Worm (Caenorhabditis elegans): Measurements from ENCODE around the gene gfrp-1.

DNA sequence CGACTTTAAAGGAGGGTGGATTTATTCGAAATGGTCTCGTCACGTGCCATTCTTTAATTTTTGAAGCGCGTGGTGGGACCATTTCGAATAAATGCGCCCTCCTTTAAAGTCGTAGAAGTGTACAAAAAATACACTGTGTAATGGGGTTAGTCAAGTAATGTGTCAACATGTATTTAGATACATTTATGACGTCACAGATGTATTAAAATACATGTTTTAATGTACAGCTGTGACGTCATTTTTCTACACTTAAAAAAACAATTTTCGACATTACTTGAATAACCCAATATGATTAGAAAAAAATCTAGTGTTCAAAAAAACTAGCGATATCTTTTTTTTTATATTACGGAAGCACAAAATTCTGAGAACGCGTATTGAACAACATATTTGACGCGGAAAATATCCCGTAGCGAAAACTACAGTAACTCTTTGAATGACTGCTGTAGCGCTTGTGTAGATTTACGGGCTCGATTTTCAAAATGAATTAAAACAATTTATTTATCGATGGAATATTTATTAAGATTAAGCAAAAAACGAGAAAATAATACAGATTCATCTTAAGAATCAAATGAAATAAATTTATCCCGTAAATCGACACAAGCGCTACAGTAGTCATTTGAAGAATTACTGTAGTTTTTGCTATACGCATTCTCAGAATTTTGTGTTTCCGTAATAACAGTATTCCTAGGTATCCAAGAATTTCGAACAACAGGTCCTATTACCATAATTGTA is at the start of gene gfrp-1:
- no peak for TF ChIP-seq ZK546.5 (tag; optimal IDR thresholded peaks at IDR 0.05)
- no peak for TF ChIP-seq unc-39 (tag; optimal IDR thresholded peaks at IDR 0.05)
- no peak for TF ChIP-seq dve-1 (tag; optimal IDR thresholded peaks at IDR 0.05; ENCODE audit: insufficient read depth)
- TF ChIP-seq nhr-25 (tag; optimal IDR thresholded peaks at IDR 0.05; ENCODE audit: borderline replicate concordance, insufficient read depth), result no peak
- no peak for TF ChIP-seq nhr-76 (tag; optimal IDR thresholded peaks at IDR 0.05)
- TF ChIP-seq lim-7 (GFP tag; IDR thresholded peaks at IDR 0.05), result no peak
- no peak for TF ChIP-seq sdz-12 (GFP tag; optimal IDR thresholded peaks at IDR 0.05)
- no peak for TF ChIP-seq lin-1 (GFP tag; IDR thresholded peaks at IDR 0.05)
